Worm (Caenorhabditis elegans): ENCODE data around the gene R11D1.12.

- no peak for TF ChIP-seq sem-4 (tag; optimal IDR thresholded peaks at IDR 0.05)
- TF ChIP-seq unc-62 (GFP tag; optimal IDR thresholded peaks at IDR 0.05): no peak
- no peak for TF ChIP-seq ZK546.5 (tag; optimal IDR thresholded peaks at IDR 0.05)
Observed at ce11 chrV:12701613-12702012, 24.2 kb downstream of the R11D1.12 start.
